Fruit fly (Drosophila melanogaster): Measurements from ENCODE around the gene Nin.
A peak's percentile ranks its signal among the peaks of the same experiment; 100 is the strongest.

Nin gene

dm6 chr2L:5261223-5261984 lies 16.9 kb downstream of the Nin start:
- TF ChIP-seq CG7101 (tag; optimal IDR thresholded peaks at IDR 0.05) (no peak), cnc (optimal IDR thresholded peaks at IDR 0.05) (no peak), Crg-1 (GFP tag; optimal IDR thresholded peaks at IDR 0.05) (no peak), CG14711 (tag; optimal IDR thresholded peaks at IDR 0.05) (no peak), ovo (GFP tag; optimal IDR thresholded peaks at IDR 0.05) (no peak), CG5204 (GFP tag; optimal IDR thresholded peaks at IDR 0.05) (no peak), kay (GFP tag; ENCODE audit: borderline replicate concordance) (no peak), bab1 (GFP tag; optimal IDR thresholded peaks at IDR 0.05) (no peak), CG33017 (tag; optimal IDR thresholded peaks at IDR 0.05) (no peak), toe (GFP tag; optimal IDR thresholded peaks at IDR 0.05) (no peak), CG7045 (GFP tag; optimal IDR thresholded peaks at IDR 0.05) (no peak), CG12768 (GFP tag; optimal IDR thresholded peaks at IDR 0.05) (no peak), CG1620 (GFP tag; optimal IDR thresholded peaks at IDR 0.05) (no peak), Mnt (GFP tag; optimal IDR thresholded peaks at IDR 0.05) (no peak), pad (GFP tag; optimal IDR thresholded peaks at IDR 0.05) (no peak), Hr96 (GFP tag; optimal IDR thresholded peaks at IDR 0.05) (no peak), tj (GFP tag; optimal IDR thresholded peaks at IDR 0.05) (no peak), Clk (GFP tag; optimal IDR thresholded peaks at IDR 0.05) (no peak)

dm6 chr2L:5260267-5260666 lies 18.1 kb downstream of the Nin start:
- TF ChIP-seq ovo (GFP tag; optimal IDR thresholded peaks at IDR 0.05) (no peak), CG7101 (tag; optimal IDR thresholded peaks at IDR 0.05) (no peak), CG14711 (tag; optimal IDR thresholded peaks at IDR 0.05) (no peak), cic (GFP tag; optimal IDR thresholded peaks at IDR 0.05) (no peak), Crg-1 (GFP tag; optimal IDR thresholded peaks at IDR 0.05) (no peak), Hr96 (GFP tag; optimal IDR thresholded peaks at IDR 0.05) (no peak), Mnt (GFP tag; optimal IDR thresholded peaks at IDR 0.05) (no peak), pad (GFP tag; optimal IDR thresholded peaks at IDR 0.05) (no peak), CG5204 (GFP tag; optimal IDR thresholded peaks at IDR 0.05) (no peak), tj (GFP tag; optimal IDR thresholded peaks at IDR 0.05) (no peak)

dm6 chr2L:5259076-5259843 lies 19.1 kb downstream of the Nin start:
- TF ChIP-seq Hr96 (GFP tag; optimal IDR thresholded peaks at IDR 0.05) (no peak), Clk (GFP tag; optimal IDR thresholded peaks at IDR 0.05) (no peak), CG33017 (tag; optimal IDR thresholded peaks at IDR 0.05) (no peak), tj (GFP tag; optimal IDR thresholded peaks at IDR 0.05) (no peak), pad (GFP tag; optimal IDR thresholded peaks at IDR 0.05) (no peak), CG7045 (GFP tag; optimal IDR thresholded peaks at IDR 0.05) (no peak), bab1 (GFP tag; optimal IDR thresholded peaks at IDR 0.05) (no peak), CG14711 (tag; optimal IDR thresholded peaks at IDR 0.05) (no peak), Crg-1 (GFP tag; optimal IDR thresholded peaks at IDR 0.05) (no peak), CG7101 (tag; optimal IDR thresholded peaks at IDR 0.05) (no peak), CG11617 (GFP tag; optimal IDR thresholded peaks at IDR 0.05) (no peak), cic (GFP tag; optimal IDR thresholded peaks at IDR 0.05) (no peak), toe (GFP tag; optimal IDR thresholded peaks at IDR 0.05) (no peak), CG12768 (GFP tag; optimal IDR thresholded peaks at IDR 0.05) (no peak), Mnt (GFP tag; optimal IDR thresholded peaks at IDR 0.05) (no peak), kay (GFP tag; ENCODE audit: borderline replicate concordance) (no peak)

- peak; percentile 58 for TF ChIP-seq ovo (GFP tag; optimal IDR thresholded peaks at IDR 0.05)
- TF ChIP-seq CG5204 (GFP tag; optimal IDR thresholded peaks at IDR 0.05), result peak; percentile 40
- peak; percentile 54 for TF ChIP-seq CG7101 (tag; optimal IDR thresholded peaks at IDR 0.05)
- TF ChIP-seq toe (GFP tag; optimal IDR thresholded peaks at IDR 0.05), result no peak
- TF ChIP-seq CG1620 (GFP tag; optimal IDR thresholded peaks at IDR 0.05), result no peak
- peak; percentile 10 for TF ChIP-seq Crg-1 (GFP tag; optimal IDR thresholded peaks at IDR 0.05)
- no peak for TF ChIP-seq tj (GFP tag; optimal IDR thresholded peaks at IDR 0.05)
- TF ChIP-seq CG7045 (GFP tag; optimal IDR thresholded peaks at IDR 0.05), result peak; percentile 20
- no peak for TF ChIP-seq cnc (optimal IDR thresholded peaks at IDR 0.05)
- TF ChIP-seq CG11617 (GFP tag; optimal IDR thresholded peaks at IDR 0.05), result peak; percentile 23
- peak; percentile 23 for TF ChIP-seq CG33017 (tag; optimal IDR thresholded peaks at IDR 0.05)
- TF ChIP-seq bab1 (GFP tag; optimal IDR thresholded peaks at IDR 0.05), result no peak
- TF ChIP-seq pad (GFP tag; optimal IDR thresholded peaks at IDR 0.05), result peak; percentile 53
- no peak for TF ChIP-seq Mnt (GFP tag; optimal IDR thresholded peaks at IDR 0.05)
- peak; percentile 17 for TF ChIP-seq CG12768 (GFP tag; optimal IDR thresholded peaks at IDR 0.05)
- TF ChIP-seq Hr96 (GFP tag; optimal IDR thresholded peaks at IDR 0.05), result peak; percentile 33
- TF ChIP-seq cic (GFP tag; optimal IDR thresholded peaks at IDR 0.05), result peak; percentile 69
- no peak for TF ChIP-seq CG14711 (tag; optimal IDR thresholded peaks at IDR 0.05)
- TF ChIP-seq Clk (GFP tag; optimal IDR thresholded peaks at IDR 0.05), result no peak
- no peak for TF ChIP-seq kay (GFP tag; ENCODE audit: borderline replicate concordance)
Observed at dm6 chr2L:5256036-5256846, 22.1 kb downstream of the Nin start.

- TF ChIP-seq CG33017 (tag; optimal IDR thresholded peaks at IDR 0.05) (no peak), bab1 (GFP tag; optimal IDR thresholded peaks at IDR 0.05) (no peak), ovo (GFP tag; optimal IDR thresholded peaks at IDR 0.05) (no peak), cnc (optimal IDR thresholded peaks at IDR 0.05) (no peak), CG1620 (GFP tag; optimal IDR thresholded peaks at IDR 0.05) (no peak), Mnt (GFP tag; optimal IDR thresholded peaks at IDR 0.05) (no peak), CG5204 (GFP tag; optimal IDR thresholded peaks at IDR 0.05) (no peak), toe (GFP tag; optimal IDR thresholded peaks at IDR 0.05) (no peak), CG7101 (tag; optimal IDR thresholded peaks at IDR 0.05) (no peak), Hr96 (GFP tag; optimal IDR thresholded peaks at IDR 0.05) (no peak)
Observed at dm6 chr2L:5254105-5254711, 24.1 kb downstream of the Nin start.
